Worm (Caenorhabditis elegans): ENCODE results near the gene C25A8.2.

ce11 chrIV:6984449-6985380 is 24.9 kb upstream of the C25A8.2 start:
- TF ChIP-seq ama-1 (optimal IDR thresholded peaks at IDR 0.05) (no peak), F13C5.2 (tag; optimal IDR thresholded peaks at IDR 0.05) (no peak), hmbx-1 (tag; optimal IDR thresholded peaks at IDR 0.05) (no peak)

All from whole organism, early embryonic.